Worm (Caenorhabditis elegans) whole organism, L4/young adult: ENCODE measurements around the gene plr-1.

Experiments
- W03F9.2 ChIP-seq: fragments of 150-350 bp; optimal IDR thresholded peaks from 2 replicates; lab custom pipeline; 2014; ENCODE audit warnings: missing biosample characterization, missing genetic modification characterization
- dao-5 ChIP-seq: sonication (generic microtip); optimal IDR thresholded peaks from 2 replicates; lab custom pipeline; 2016; ENCODE audit warnings: missing genotype, missing genetic modification characterization, moderate library complexity, missing compliant biosample characterization
- him-1 ChIP-seq: sonication (generic microtip); optimal IDR thresholded peaks from 2 replicates; lab custom pipeline; 2016; ENCODE audit warnings: missing genotype, missing genetic modification reagents, missing genetic modification characterization, missing compliant biosample characterization

Gene plr-1

ce11 chrIII:11505621-11506020 is 48.9 kb downstream of the plr-1 start:
- TF ChIP-seq him-1 (tag; lab: Kevin White, UChicago): no peak
- no peak for TF ChIP-seq W03F9.2 (tag; lab: Kevin White, UChicago)
- no peak for TF ChIP-seq dao-5

ce11 chrIII:11508816-11509215 is 52.1 kb downstream of the plr-1 start, which contains the start of gene Y66D12A.19:
Gene Y66D12A.19, plus strand, starts transcription at chrIII:11509081.
- TF ChIP-seq him-1 (tag; lab: Kevin White, UChicago): no peak
- TF ChIP-seq W03F9.2 (tag; lab: Kevin White, UChicago): no peak
- no peak for TF ChIP-seq dao-5

ce11 chrIII:11510120-11510519 is 53.4 kb downstream of the plr-1 start:
- no peak for TF ChIP-seq him-1 (tag; lab: Kevin White, UChicago)
- TF ChIP-seq W03F9.2 (tag; lab: Kevin White, UChicago): no peak
- no peak for TF ChIP-seq dao-5

ce11 chrIII:11510826-11511225 is 54.1 kb downstream of the plr-1 start:
- no peak for TF ChIP-seq W03F9.2 (tag; lab: Kevin White, UChicago)
- no peak for TF ChIP-seq dao-5
- TF ChIP-seq him-1 (tag; lab: Kevin White, UChicago): no peak
